Worm (Caenorhabditis elegans): ENCODE results near the gene pho-12.

- TF ChIP-seq tbx-37 (GFP tag; conservative IDR thresholded peaks at IDR 0.05), result no peak
- TF ChIP-seq ama-1 (optimal IDR thresholded peaks at IDR 0.05), result no peak
- TF ChIP-seq hmbx-1 (tag; optimal IDR thresholded peaks at IDR 0.05), result no peak
- no peak for TF ChIP-seq flt-1 (GFP tag; IDR thresholded peaks at IDR 0.05)
- no peak for TF ChIP-seq tra-4 (tag; optimal IDR thresholded peaks at IDR 0.05)
These were observed 33.3 kb upstream of the pho-12 start, which contains the start of gene C04G6.13 for ce11 chrII:5093945-5094344.

Measured in whole organism, early embryonic.